Worm (Caenorhabditis elegans) whole organism, young adult: Measurements from ENCODE around the gene K01D12.15.

Experiments
- F49E8.2 ChIP-seq: sonication (generic microtip); optimal IDR thresholded peaks from 3 replicates; lab custom pipeline; 2017; ENCODE audit warnings: missing genetic modification characterization, mild to moderate bottlenecking, missing compliant biosample characterization, antibody characterized with exemption, moderate library complexity; ENCODE audit not compliant: insufficient read depth
- K12H6.12 ChIP-seq: fragments of 200-800 bp; sonication (Bioruptor generic); optimal IDR thresholded peaks from 2 replicates; lab custom pipeline; 2018; ENCODE audit warnings: mild to moderate bottlenecking, missing genetic modification characterization, missing compliant biosample characterization
- ceh-27 ChIP-seq: fragments of 200-800 bp; sonication (Bioruptor generic); optimal IDR thresholded peaks from 2 replicates; lab custom pipeline; 2018; ENCODE audit warnings: mild to moderate bottlenecking, missing genetic modification characterization, moderate library complexity, missing compliant biosample characterization
- dpff-1 ChIP-seq: sonication (generic microtip); optimal IDR thresholded peaks from 2 replicates; lab custom pipeline; 2017; ENCODE audit warnings: mild to moderate bottlenecking, missing genetic modification characterization, missing compliant biosample characterization
- efl-1 ChIP-seq: fragments of 150-350 bp; optimal IDR thresholded peaks from 2 replicates; lab custom pipeline; 2014; ENCODE audit warnings: missing biosample characterization, missing genetic modification reagents, missing genetic modification characterization
- him-1 ChIP-seq: sonication (generic microtip); optimal IDR thresholded peaks from 2 replicates; lab custom pipeline; 2016; ENCODE audit warnings: missing genotype, missing genetic modification reagents, missing genetic modification characterization, missing compliant biosample characterization
- lag-1 ChIP-seq: fragments of 200-800 bp; sonication (Bioruptor generic); IDR thresholded peaks from 2 replicates; pipeline ENCODE4 v1.3.6; 2022; ENCODE audit warnings: missing genetic modification reagents, missing genetic modification characterization, missing compliant biosample characterization
- lin-35 ChIP-seq, 3 experiments: fragments of 150-350 bp in 2 of 3; sonication (generic microtip) in 1 of 3; optimal IDR thresholded peaks; 2 replicates each; lab custom pipeline; 2014 to 2018; ENCODE audit warnings: missing biosample characterization in 3 of 3, missing genetic modification characterization in 3 of 3, missing genetic modification reagents in 3 of 3
- pha-4 ChIP-seq: fragments of 150-350 bp; sonication (generic microtip); optimal IDR thresholded peaks from 2 replicates; lab custom pipeline; 2014; ENCODE audit warnings: missing biosample characterization, missing genetic modification reagents, missing genetic modification characterization
- sdz-38 ChIP-seq: sonication (generic microtip); optimal IDR thresholded peaks from 2 replicates; lab custom pipeline; 2016; ENCODE audit warnings: missing genotype, missing genetic modification characterization, missing compliant biosample characterization
- sea-2 ChIP-seq: fragments of 200-800 bp; sonication (Bioruptor generic); IDR thresholded peaks from 2 replicates; pipeline ENCODE4 v1.3.6; 2022; ENCODE audit warnings: missing genetic modification characterization, missing compliant biosample characterization
- snpc-4 ChIP-seq, 5 experiments: fragments of 150-350 bp in 1 of 5; sonication (generic microtip) in 4 of 5; optimal IDR thresholded peaks; 2 replicates each; lab custom pipeline; 2014 to 2018; ENCODE audit warnings: missing genetic modification characterization in 5 of 5, missing biosample characterization in 3 of 5, antibody characterized with exemption in 2 of 5, mild to moderate bottlenecking in 2 of 5, missing compliant biosample characterization in 2 of 5, missing genotype in 2 of 5, moderate library complexity in 2 of 5, missing genetic modification reagents in 1 of 5
- xnd-1 ChIP-seq: sonication (generic microtip); optimal IDR thresholded peaks from 2 replicates; lab custom pipeline; 2016; ENCODE audit warnings: missing genotype, missing genetic modification reagents, missing genetic modification characterization, missing compliant biosample characterization
- ztf-18 ChIP-seq: sonication (generic microtip); optimal IDR thresholded peaks from 2 replicates; lab custom pipeline; 2016; ENCODE audit warnings: missing genotype, mild to moderate bottlenecking, missing genetic modification characterization, missing compliant biosample characterization

DNA sequence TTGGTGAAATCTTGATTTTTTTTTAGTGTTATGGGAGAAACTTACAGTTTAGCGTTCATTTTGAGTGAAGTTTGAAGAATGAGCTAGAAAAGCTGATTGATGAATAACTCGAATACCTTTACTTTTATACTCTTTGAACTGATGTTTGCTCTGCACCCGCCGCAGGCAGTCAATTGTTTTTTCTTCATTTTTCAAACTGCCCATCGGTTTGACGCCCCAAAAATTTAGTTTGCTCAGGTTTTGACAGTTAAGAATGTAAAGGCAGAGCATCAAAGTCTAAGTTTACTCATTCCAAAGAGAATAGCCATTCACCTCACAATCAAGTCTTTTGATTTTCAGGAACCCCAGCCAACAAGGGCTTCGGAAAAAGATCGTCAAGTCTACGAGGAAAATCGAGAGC is 24.6 kb upstream of the K01D12.15 start, which contains the start of gene fipr-1:
- no peak for TF ChIP-seq xnd-1 (tag; lab: Kevin White, UChicago)
- no peak for TF ChIP-seq snpc-4 (GFP tag; optimal IDR thresholded peaks at IDR 0.05; lab: Kevin White, UChicago)
- no peak for TF ChIP-seq snpc-4 (tag; optimal IDR thresholded peaks at IDR 0.05; lab: Kevin White, UChicago)
- TF ChIP-seq sdz-38, result no peak
- TF ChIP-seq lag-1, result no peak
- no peak for TF ChIP-seq him-1 (tag; lab: Kevin White, UChicago)
- TF ChIP-seq lin-35 (GFP tag; optimal IDR thresholded peaks at IDR 0.05; lab: Kevin White, UChicago), result no peak
- TF ChIP-seq dpff-1 (tag; lab: Kevin White, UChicago), result no peak
- TF ChIP-seq efl-1 (GFP tag; lab: Kevin White, UChicago), result no peak
- TF ChIP-seq sea-2 (GFP tag; lab: Robert Waterston, UW), result no peak
- no peak for TF ChIP-seq pha-4 (tag; lab: Kevin White, UChicago)
- no peak for TF ChIP-seq K12H6.12 (tag; lab: Kevin White, UChicago)
- TF ChIP-seq ceh-27 (GFP tag; lab: Kevin White, UChicago), result no peak
- no peak for TF ChIP-seq ztf-18 (tag; lab: Kevin White, UChicago)
- no peak for TF ChIP-seq F49E8.2 (tag; lab: Kevin White, UChicago)
